Worm (Caenorhabditis elegans) whole organism, L2 larva: Measurements from ENCODE around the gene W05B10.6.

Experiments
- C34F6.9 ChIP-seq: fragments of 150-350 bp; optimal IDR thresholded peaks from 2 replicates; lab custom pipeline; 2014; ENCODE audit warnings: missing biosample characterization, missing genetic modification characterization
- F13H6.1 ChIP-seq: sonication (generic microtip); optimal IDR thresholded peaks from 2 replicates; lab custom pipeline; 2016; ENCODE audit warnings: missing genetic modification characterization, missing compliant biosample characterization
- R02D3.7 ChIP-seq: fragments of 150-350 bp; optimal IDR thresholded peaks from 2 replicates; lab custom pipeline; 2014; ENCODE audit warnings: missing biosample characterization, missing genetic modification characterization
- Y55F3AM.14 ChIP-seq: fragments of 200-800 bp; sonication (Bioruptor generic); optimal IDR thresholded peaks from 2 replicates; lab custom pipeline; 2018; ENCODE audit warnings: mild to moderate bottlenecking, missing genetic modification characterization, missing compliant biosample characterization
- ZK546.5 ChIP-seq: sonication (generic microtip); optimal IDR thresholded peaks from 2 replicates; lab custom pipeline; 2017; ENCODE audit warnings: missing biosample characterization, missing genetic modification characterization
- alr-1 ChIP-seq: fragments of 150-350 bp; optimal IDR thresholded peaks from 2 replicates; lab custom pipeline; 2014; ENCODE audit warnings: missing biosample characterization, missing genetic modification characterization
- aly-2 ChIP-seq: fragments of 150-350 bp; optimal IDR thresholded peaks from 2 replicates; lab custom pipeline; 2014; ENCODE audit warnings: missing biosample characterization, missing genetic modification characterization
- ama-1 ChIP-seq: fragments of 150-350 bp; optimal IDR thresholded peaks from 2 replicates; lab custom pipeline; 2018; ENCODE audit warnings: inconsistent platforms
- blmp-1 ChIP-seq: sonication (generic microtip); optimal IDR thresholded peaks from 2 replicates; lab custom pipeline; 2017; ENCODE audit warnings: missing genetic modification characterization, mild to moderate bottlenecking, missing compliant biosample characterization, antibody characterized with exemption, moderate library complexity; ENCODE audit not compliant: insufficient read depth
- ceh-16 ChIP-seq: fragments of 150-350 bp; optimal IDR thresholded peaks from 2 replicates; lab custom pipeline; 2014; ENCODE audit warnings: missing biosample characterization, missing genetic modification characterization
- ceh-82 ChIP-seq: fragments of 150-350 bp; optimal IDR thresholded peaks from 2 replicates; lab custom pipeline; 2014; ENCODE audit warnings: missing biosample characterization, missing genetic modification characterization
- crh-2 ChIP-seq: sonication (generic microtip); optimal IDR thresholded peaks from 2 replicates; lab custom pipeline; 2017; ENCODE audit warnings: missing biosample characterization, missing genetic modification characterization
- egl-27 ChIP-seq: sonication (generic microtip); optimal IDR thresholded peaks from 3 replicates; lab custom pipeline; 2017; ENCODE audit warnings: missing biosample characterization, missing genetic modification reagents, missing genetic modification characterization
- elt-3 ChIP-seq: sonication (generic microtip); optimal IDR thresholded peaks from 2 replicates; lab custom pipeline; 2017; ENCODE audit warnings: missing biosample characterization, missing genetic modification characterization
- fos-1 ChIP-seq: fragments of 150-350 bp; optimal IDR thresholded peaks from 2 replicates; lab custom pipeline; 2014; ENCODE audit warnings: missing biosample characterization, missing genetic modification characterization
- gmeb-1 ChIP-seq: fragments of 150-350 bp; optimal IDR thresholded peaks from 2 replicates; lab custom pipeline; 2014; ENCODE audit warnings: missing biosample characterization, missing genetic modification characterization
- lin-13 ChIP-seq: fragments of 150-350 bp; optimal IDR thresholded peaks from 2 replicates; lab custom pipeline; 2014; ENCODE audit warnings: missing biosample characterization, missing genetic modification reagents, missing genetic modification characterization
- lin-39 ChIP-seq: fragments of 150-350 bp; optimal IDR thresholded peaks from 2 replicates; lab custom pipeline; 2014; ENCODE audit warnings: missing biosample characterization, missing genetic modification reagents, missing genetic modification characterization
- lsy-2 ChIP-seq, 2 experiments: fragments of 150-350 bp in 1 of 2; sonication (generic microtip) in 1 of 2; optimal IDR thresholded peaks; 2 replicates each; lab custom pipeline; 2014 to 2017; ENCODE audit warnings: missing biosample characterization in 2 of 2, missing genetic modification characterization in 2 of 2
- mab-5 ChIP-seq: fragments of 150-350 bp; optimal IDR thresholded peaks from 2 replicates; lab custom pipeline; 2014; ENCODE audit warnings: missing biosample characterization, missing genetic modification characterization
- mbf-1 ChIP-seq: sonication (generic microtip); optimal IDR thresholded peaks from 2 replicates; lab custom pipeline; 2017; ENCODE audit warnings: missing biosample characterization, missing genetic modification characterization
- mdl-1 ChIP-seq, 2 experiments: fragments of 150-350 bp in 1 of 2; sonication (generic microtip) in 1 of 2; optimal IDR thresholded peaks; 2 replicates each; lab custom pipeline; 2017; ENCODE audit warnings: missing biosample characterization in 2 of 2, missing genetic modification characterization in 2 of 2
- nhr-11 ChIP-seq: fragments of 150-350 bp; optimal IDR thresholded peaks from 2 replicates; lab custom pipeline; 2014; ENCODE audit warnings: missing biosample characterization, missing genetic modification characterization
- nhr-129 ChIP-seq: fragments of 150-350 bp; optimal IDR thresholded peaks from 2 replicates; lab custom pipeline; 2014; ENCODE audit warnings: missing biosample characterization, missing genetic modification characterization
- nhr-21 ChIP-seq: fragments of 150-350 bp; optimal IDR thresholded peaks from 2 replicates; lab custom pipeline; 2014; ENCODE audit warnings: missing biosample characterization, missing genetic modification characterization
- nhr-23 ChIP-seq: fragments of 150-350 bp; optimal IDR thresholded peaks from 2 replicates; lab custom pipeline; 2014; ENCODE audit warnings: missing biosample characterization, missing genetic modification reagents, missing genetic modification characterization
- nhr-237 ChIP-seq: fragments of 150-350 bp; optimal IDR thresholded peaks from 2 replicates; lab custom pipeline; 2014; ENCODE audit warnings: missing biosample characterization, missing genetic modification characterization
- nhr-6 ChIP-seq: fragments of 150-350 bp; optimal IDR thresholded peaks from 2 replicates; lab custom pipeline; 2014; ENCODE audit warnings: missing biosample characterization, missing genetic modification characterization
- nhr-77 ChIP-seq: fragments of 150-350 bp; optimal IDR thresholded peaks from 2 replicates; lab custom pipeline; 2014; ENCODE audit warnings: missing biosample characterization, missing genetic modification characterization
- peb-1 ChIP-seq: fragments of 150-350 bp; optimal IDR thresholded peaks from 2 replicates; lab custom pipeline; 2014; ENCODE audit warnings: missing biosample characterization, missing genetic modification characterization
- sem-4 ChIP-seq: fragments of 150-350 bp; optimal IDR thresholded peaks from 2 replicates; lab custom pipeline; 2014; ENCODE audit warnings: missing biosample characterization, missing genetic modification reagents, missing genetic modification characterization
- skn-1 ChIP-seq: sonication (generic microtip); optimal IDR thresholded peaks from 2 replicates; lab custom pipeline; 2017; ENCODE audit warnings: missing biosample characterization, missing genetic modification characterization
- sma-3 ChIP-seq: sonication (generic microtip); optimal IDR thresholded peaks from 2 replicates; lab custom pipeline; 2016; ENCODE audit warnings: missing genetic modification reagents, missing genetic modification characterization, missing compliant biosample characterization
- sma-9 ChIP-seq, 2 experiments: fragments of 150-350 bp in 1 of 2; sonication (generic microtip) in 1 of 2; optimal IDR thresholded peaks; 2 replicates each; lab custom pipeline; 2014 to 2016; ENCODE audit warnings: missing genetic modification characterization in 2 of 2, mild to moderate bottlenecking in 1 of 2, missing biosample characterization in 1 of 2, missing compliant biosample characterization in 1 of 2, missing genetic modification reagents in 1 of 2, moderate library complexity in 1 of 2
- unc-39 ChIP-seq: fragments of 150-350 bp; optimal IDR thresholded peaks from 2 replicates; lab custom pipeline; 2014; ENCODE audit warnings: missing biosample characterization, missing genetic modification characterization
- unc-55 ChIP-seq: fragments of 150-350 bp; sonication (generic microtip); optimal IDR thresholded peaks from 3 replicates; lab custom pipeline; 2014; ENCODE audit warnings: missing biosample characterization, missing genetic modification reagents, missing genetic modification characterization
- unc-62 ChIP-seq: fragments of 150-350 bp; optimal IDR thresholded peaks from 2 replicates; lab custom pipeline; 2014; ENCODE audit warnings: missing biosample characterization, missing genetic modification reagents, missing genetic modification characterization
- zag-1 ChIP-seq: fragments of 150-350 bp; optimal IDR thresholded peaks from 2 replicates; lab custom pipeline; 2014; ENCODE audit warnings: missing biosample characterization, missing genetic modification characterization
- ztf-1 ChIP-seq: fragments of 200-800 bp; sonication (Bioruptor generic); conservative IDR thresholded peaks from 2 replicates; pipeline ENCODE4 v1.3.6; 2022; ENCODE audit warnings: missing genetic modification characterization, missing compliant biosample characterization
- ztf-11 ChIP-seq: sonication (generic microtip); optimal IDR thresholded peaks from 2 replicates; lab custom pipeline; 2017; ENCODE audit warnings: missing biosample characterization, missing genetic modification characterization
- ztf-4 ChIP-seq: fragments of 150-350 bp; optimal IDR thresholded peaks from 2 replicates; lab custom pipeline; 2014; ENCODE audit warnings: missing biosample characterization, missing genetic modification characterization

The W05B10.6 gene

ce11 chrV:12667926-12668325 is 9.9 kb upstream of the W05B10.6 start, which contains the start of gene W05B10.4:
W05B10.4 (plus strand) TSS chrV:12668226.
- TF ChIP-seq ama-1 (lab: Kevin White, UChicago) (no peak), elt-3 (no peak), lin-39 (tag; lab: Kevin White, UChicago) (no peak), zag-1 (tag; lab: Kevin White, UChicago) (no peak), ceh-82 (tag; lab: Kevin White, UChicago) (no peak), nhr-6 (no peak), C34F6.9 (tag; lab: Kevin White, UChicago) (no peak), ZK546.5 (tag; lab: Kevin White, UChicago) (no peak), crh-2 (no peak), Y55F3AM.14 (GFP tag; lab: Kevin White, UChicago) (no peak), nhr-23 (tag; lab: Kevin White, UChicago) (no peak), ceh-16 (tag; lab: Kevin White, UChicago) (no peak), blmp-1 (tag; lab: Kevin White, UChicago) (no peak), mdl-1 (tag; optimal IDR thresholded peaks at IDR 0.05; lab: Kevin White, UChicago) (no peak), ztf-4 (tag; lab: Kevin White, UChicago) (no peak), nhr-129 (tag; lab: Kevin White, UChicago) (no peak), nhr-21 (tag; lab: Kevin White, UChicago) (no peak), egl-27 (tag; lab: Kevin White, UChicago) (no peak), sma-3 (GFP tag; lab: Kevin White, UChicago) (no peak), mbf-1 (tag; lab: Kevin White, UChicago) (no peak)

- TF ChIP-seq egl-27 (tag; lab: Kevin White, UChicago): no peak
- TF ChIP-seq gmeb-1 (tag; lab: Kevin White, UChicago): no peak
- no peak for TF ChIP-seq crh-2
- no peak for TF ChIP-seq mab-5 (tag; lab: Kevin White, UChicago)
- TF ChIP-seq aly-2 (tag; lab: Kevin White, UChicago): no peak
- TF ChIP-seq sma-9 (GFP tag; optimal IDR thresholded peaks at IDR 0.05; lab: Kevin White, UChicago): no peak
- TF ChIP-seq sma-9 (tag; optimal IDR thresholded peaks at IDR 0.05; lab: Kevin White, UChicago): no peak
- no peak for TF ChIP-seq skn-1 (tag; lab: Kevin White, UChicago)
- TF ChIP-seq nhr-11: no peak
- no peak for TF ChIP-seq ztf-1 (GFP tag; lab: Robert Waterston, UW)
Measured at ce11 chrV:12667397-12667796, 9.4 kb upstream of the W05B10.6 start.

- no peak for TF ChIP-seq C34F6.9 (tag; lab: Kevin White, UChicago)
- no peak for TF ChIP-seq unc-55 (GFP tag; lab: Kevin White, UChicago)
- no peak for TF ChIP-seq sem-4
- TF ChIP-seq R02D3.7: no peak
- TF ChIP-seq unc-62 (GFP tag; lab: Kevin White, UChicago): no peak
- no peak for TF ChIP-seq alr-1 (tag; lab: Kevin White, UChicago)
- TF ChIP-seq unc-39 (tag; lab: Kevin White, UChicago): no peak
- TF ChIP-seq lin-13 (GFP tag; lab: Kevin White, UChicago): no peak
- no peak for TF ChIP-seq nhr-237 (tag; lab: Kevin White, UChicago)
- no peak for TF ChIP-seq F13H6.1 (tag; lab: Kevin White, UChicago)
- TF ChIP-seq ceh-82 (tag; lab: Kevin White, UChicago): no peak
- no peak for TF ChIP-seq ztf-4 (tag; lab: Kevin White, UChicago)
- no peak for TF ChIP-seq egl-27 (tag; lab: Kevin White, UChicago)
- no peak for TF ChIP-seq Y55F3AM.14 (GFP tag; lab: Kevin White, UChicago)
- no peak for TF ChIP-seq nhr-11
Measured at ce11 chrV:12663386-12663785, 5.3 kb upstream of the W05B10.6 start.

- TF ChIP-seq fos-1 (tag; lab: Kevin White, UChicago) (no peak), ztf-4 (tag; lab: Kevin White, UChicago) (no peak), nhr-23 (tag; lab: Kevin White, UChicago) (no peak), ama-1 (lab: Kevin White, UChicago) (no peak), peb-1 (tag; lab: Kevin White, UChicago) (no peak), C34F6.9 (tag; lab: Kevin White, UChicago) (no peak), lsy-2 (tag; optimal IDR thresholded peaks at IDR 0.05; lab: Kevin White, UChicago) (no peak), ztf-11 (tag; lab: Kevin White, UChicago) (no peak), unc-62 (GFP tag; lab: Kevin White, UChicago) (no peak), nhr-77 (tag; lab: Kevin White, UChicago) (no peak), R02D3.7 (no peak)
Measured at ce11 chrV:12661619-12662018, 3.6 kb upstream of the W05B10.6 start, which contains the start of gene W05B10.3. W05B10.3 (minus strand) TSS chrV:12661719.
